Worm (Caenorhabditis elegans) whole organism, young adult: Measurements from ENCODE around the gene cdc-25.4.

Source experiments
- B0336.3 ChIP-seq: fragments of 200-800 bp; sonication (Bioruptor generic); IDR thresholded peaks from 2 replicates; pipeline ENCODE4 v1.3.6; 2022; ENCODE audit warnings: missing genetic modification characterization, missing compliant biosample characterization
- F22D6.2 ChIP-seq: sonication (generic microtip); optimal IDR thresholded peaks from 2 replicates; lab custom pipeline; 2016; ENCODE audit warnings: mild to moderate bottlenecking, missing genetic modification characterization, missing compliant biosample characterization
- F33H1.4 ChIP-seq: fragments of 200-800 bp; sonication (Bioruptor generic); IDR thresholded peaks from 2 replicates; pipeline ENCODE4 v1.3.6; 2022; ENCODE audit warnings: missing genetic modification reagents, missing genetic modification characterization, missing compliant biosample characterization
- F39B2.1 ChIP-seq: fragments of 200-800 bp; sonication (Bioruptor generic); IDR thresholded peaks from 2 replicates; pipeline ENCODE4 v1.3.6; 2022; ENCODE audit warnings: missing genetic modification reagents, missing genetic modification characterization, missing compliant biosample characterization
- F57A8.1 ChIP-seq: fragments of 200-800 bp; sonication (Bioruptor generic); optimal IDR thresholded peaks from 2 replicates; lab custom pipeline; 2018; ENCODE audit warnings: mild to moderate bottlenecking, missing genetic modification characterization, moderate library complexity, missing compliant biosample characterization
- K11D2.4 ChIP-seq: fragments of 200-800 bp; sonication (Bioruptor generic); IDR thresholded peaks from 2 replicates; pipeline ENCODE4 v1.3.6; 2022; ENCODE audit warnings: missing genetic modification reagents, missing genetic modification characterization, missing compliant biosample characterization
- T07F8.4 ChIP-seq: sonication (generic microtip); optimal IDR thresholded peaks from 2 replicates; lab custom pipeline; 2016; ENCODE audit warnings: mild to moderate bottlenecking, missing genetic modification characterization, moderate library complexity, missing compliant biosample characterization
- T26A5.8 ChIP-seq: sonication (generic microtip); optimal IDR thresholded peaks from 2 replicates; lab custom pipeline; 2016; ENCODE audit warnings: missing genetic modification characterization, missing compliant biosample characterization
- Y53G8AR.9 ChIP-seq: fragments of 200-800 bp; sonication (Bioruptor generic); conservative IDR thresholded peaks from 2 replicates; pipeline ENCODE4 v1.3.6; 2022; ENCODE audit warnings: missing genetic modification reagents, missing genetic modification characterization, missing compliant biosample characterization
- Y67H2A.10 ChIP-seq: fragments of 200-800 bp; sonication (Bioruptor generic); conservative IDR thresholded peaks from 2 replicates; pipeline ENCODE4 v1.3.6; 2022; ENCODE audit warnings: missing genetic modification reagents, missing genetic modification characterization, missing compliant biosample characterization
- ama-1 ChIP-seq, 3 experiments: fragments of 150-350 bp in 1 of 3; sonication (generic microtip) in 2 of 3; optimal IDR thresholded peaks; 2 replicates each; lab custom pipeline; 2014 to 2018; ENCODE audit warnings: missing biosample characterization in 2 of 3, missing genetic modification characterization in 2 of 3, missing genetic modification reagents in 2 of 3
- athp-1 ChIP-seq: sonication (generic microtip); optimal IDR thresholded peaks from 2 replicates; lab custom pipeline; 2017; ENCODE audit warnings: mild to moderate bottlenecking, missing genetic modification characterization, missing compliant biosample characterization
- cebp-1 ChIP-seq, 2 experiments: fragments of 200-800 bp in 1 of 2; sonication (Bioruptor generic) in 1 of 2; sonication (generic microtip) in 1 of 2; IDR thresholded peaks in 1 of 2; optimal IDR thresholded peaks in 1 of 2; 2 replicates each; pipeline versions ENCODE4 v1.3.6 to Lab custom; 2017 to 2022; ENCODE audit warnings: missing compliant biosample characterization in 2 of 2, missing genetic modification characterization in 2 of 2, mild to moderate bottlenecking in 1 of 2, missing genetic modification reagents in 1 of 2, moderate library complexity in 1 of 2
- ceh-58 ChIP-seq: fragments of 200-800 bp; sonication (Bioruptor generic); IDR thresholded peaks from 2 replicates; pipeline ENCODE4 v1.3.6; 2022; ENCODE audit warnings: missing genetic modification characterization, missing compliant biosample characterization
- ceh-79 ChIP-seq: sonication (generic microtip); optimal IDR thresholded peaks from 2 replicates; lab custom pipeline; 2017; ENCODE audit warnings: mild to moderate bottlenecking, missing genetic modification characterization, missing compliant biosample characterization
- chd-7 ChIP-seq: sonication (generic microtip); optimal IDR thresholded peaks from 2 replicates; lab custom pipeline; 2016; ENCODE audit warnings: mild to moderate bottlenecking, missing genetic modification characterization, moderate library complexity, missing compliant biosample characterization
- die-1 ChIP-seq: sonication (generic microtip); optimal IDR thresholded peaks from 2 replicates; lab custom pipeline; 2016; ENCODE audit warnings: missing genotype, mild to moderate bottlenecking, missing genetic modification characterization, missing compliant biosample characterization
- dox-1 ChIP-seq: fragments of 200-800 bp; sonication (Bioruptor generic); IDR thresholded peaks from 2 replicates; pipeline ENCODE4 v1.3.6; 2022; ENCODE audit warnings: missing genetic modification reagents, missing genetic modification characterization, missing compliant biosample characterization
- ets-4 ChIP-seq: fragments of 200-800 bp; sonication (Bioruptor generic); optimal IDR thresholded peaks from 2 replicates; lab custom pipeline; 2018; ENCODE audit warnings: mild to moderate bottlenecking, missing genetic modification characterization, missing compliant biosample characterization
- fkh-3 ChIP-seq: sonication (generic microtip); optimal IDR thresholded peaks from 2 replicates; lab custom pipeline; 2016; ENCODE audit warnings: mild to moderate bottlenecking, missing genetic modification characterization, missing compliant biosample characterization
- hlh-26 ChIP-seq: fragments of 200-800 bp; sonication (Bioruptor generic); conservative IDR thresholded peaks from 2 replicates; pipeline ENCODE4 v1.3.6; 2022; ENCODE audit warnings: missing genetic modification reagents, missing genetic modification characterization, missing compliant biosample characterization
- hmg-1.2 ChIP-seq: fragments of 200-800 bp; sonication (Bioruptor generic); IDR thresholded peaks from 2 replicates; pipeline ENCODE4 v1.3.6; 2022; ENCODE audit warnings: missing genetic modification reagents, missing genetic modification characterization, missing compliant biosample characterization
- hmg-20 ChIP-seq: fragments of 200-800 bp; sonication (Bioruptor generic); IDR thresholded peaks from 2 replicates; pipeline ENCODE4 v1.3.6; 2022; ENCODE audit warnings: missing genetic modification reagents, missing genetic modification characterization, missing compliant biosample characterization
- hrde-1 ChIP-seq: sonication (generic microtip); optimal IDR thresholded peaks from 2 replicates; lab custom pipeline; 2016; ENCODE audit warnings: missing genetic modification characterization, mild to moderate bottlenecking, missing compliant biosample characterization, moderate library complexity, missing genotype, missing genetic modification reagents, borderline replicate concordance
- lag-1 ChIP-seq: fragments of 200-800 bp; sonication (Bioruptor generic); IDR thresholded peaks from 2 replicates; pipeline ENCODE4 v1.3.6; 2022; ENCODE audit warnings: missing genetic modification reagents, missing genetic modification characterization, missing compliant biosample characterization
- lin-26 ChIP-seq: fragments of 200-800 bp; sonication (Bioruptor generic); IDR thresholded peaks from 2 replicates; pipeline ENCODE4 v1.3.6; 2022; ENCODE audit warnings: missing genetic modification reagents, missing genetic modification characterization, missing compliant biosample characterization
- madf-8 ChIP-seq: fragments of 200-800 bp; sonication (Bioruptor generic); conservative IDR thresholded peaks from 2 replicates; pipeline ENCODE4 v1.3.6; 2022; ENCODE audit warnings: missing genetic modification reagents, missing genetic modification characterization, missing compliant biosample characterization
- mxl-1 ChIP-seq: sonication (generic microtip); optimal IDR thresholded peaks from 2 replicates; lab custom pipeline; 2016; ENCODE audit warnings: missing genetic modification characterization, missing compliant biosample characterization
- nfya-2 ChIP-seq: fragments of 200-800 bp; sonication (Bioruptor generic); IDR thresholded peaks from 2 replicates; pipeline ENCODE4 v1.3.6; 2022; ENCODE audit warnings: missing genetic modification reagents, missing genetic modification characterization, missing compliant biosample characterization
- nhr-120 ChIP-seq: fragments of 200-800 bp; sonication (Bioruptor generic); IDR thresholded peaks from 2 replicates; pipeline ENCODE4 v1.3.6; 2022; ENCODE audit warnings: missing genetic modification characterization, missing compliant biosample characterization
- nhr-179 ChIP-seq: sonication (generic microtip); optimal IDR thresholded peaks from 2 replicates; lab custom pipeline; 2016; ENCODE audit warnings: mild to moderate bottlenecking, missing genetic modification characterization, missing compliant biosample characterization
- nhr-27 ChIP-seq: fragments of 200-800 bp; sonication (Bioruptor generic); optimal IDR thresholded peaks from 2 replicates; lab custom pipeline; 2018; ENCODE audit warnings: mild to moderate bottlenecking, missing genetic modification characterization, moderate library complexity, missing compliant biosample characterization
- pbrm-1 ChIP-seq: fragments of 200-800 bp; sonication (Bioruptor generic); IDR thresholded peaks from 2 replicates; pipeline ENCODE4 v1.3.6; 2022; ENCODE audit warnings: missing genetic modification reagents, missing genetic modification characterization, missing compliant biosample characterization
- rcor-1 ChIP-seq: fragments of 200-800 bp; sonication (Bioruptor generic); IDR thresholded peaks from 2 replicates; pipeline ENCODE4 v1.3.6; 2022; ENCODE audit warnings: missing genetic modification reagents, missing genetic modification characterization, missing compliant biosample characterization
- sdz-38 ChIP-seq: sonication (generic microtip); optimal IDR thresholded peaks from 2 replicates; lab custom pipeline; 2016; ENCODE audit warnings: missing genotype, missing genetic modification characterization, missing compliant biosample characterization
- snpc-4 ChIP-seq, 5 experiments: fragments of 150-350 bp in 1 of 5; sonication (generic microtip) in 4 of 5; optimal IDR thresholded peaks; 2 replicates each; lab custom pipeline; 2014 to 2018; ENCODE audit warnings: missing genetic modification characterization in 5 of 5, missing biosample characterization in 3 of 5, antibody characterized with exemption in 2 of 5, mild to moderate bottlenecking in 2 of 5, missing compliant biosample characterization in 2 of 5, missing genotype in 2 of 5, moderate library complexity in 2 of 5, missing genetic modification reagents in 1 of 5
- sptf-2 ChIP-seq: fragments of 200-800 bp; sonication (Bioruptor generic); optimal IDR thresholded peaks from 2 replicates; lab custom pipeline; 2018; ENCODE audit warnings: mild to moderate bottlenecking, missing genetic modification characterization, missing compliant biosample characterization
- tbp1 ChIP-seq: fragments of 200-800 bp; sonication (Bioruptor generic); optimal IDR thresholded peaks from 2 replicates; lab custom pipeline; 2018; ENCODE audit warnings: mild to moderate bottlenecking, missing genetic modification characterization, missing compliant biosample characterization
- tlf-1 ChIP-seq: fragments of 200-800 bp; sonication (Bioruptor generic); optimal IDR thresholded peaks from 2 replicates; lab custom pipeline; 2018; ENCODE audit warnings: mild to moderate bottlenecking, missing genetic modification characterization, missing compliant biosample characterization
- unc-62 ChIP-seq: fragments of 150-350 bp; optimal IDR thresholded peaks from 2 replicates; lab custom pipeline; 2014; ENCODE audit warnings: missing biosample characterization, missing genetic modification reagents, missing genetic modification characterization
- xnd-1 ChIP-seq: sonication (generic microtip); optimal IDR thresholded peaks from 2 replicates; lab custom pipeline; 2016; ENCODE audit warnings: missing genotype, missing genetic modification reagents, missing genetic modification characterization, missing compliant biosample characterization
- zfh-2 ChIP-seq: fragments of 200-800 bp; sonication (Bioruptor generic); conservative IDR thresholded peaks from 2 replicates; pipeline ENCODE4 v1.3.6; 2022; ENCODE audit warnings: missing genetic modification reagents, missing genetic modification characterization, missing compliant biosample characterization
- zim-3 ChIP-seq: sonication (generic microtip); optimal IDR thresholded peaks from 2 replicates; lab custom pipeline; 2017; ENCODE audit warnings: mild to moderate bottlenecking, missing genetic modification characterization, moderate library complexity, missing compliant biosample characterization
- ztf-18 ChIP-seq: sonication (generic microtip); optimal IDR thresholded peaks from 2 replicates; lab custom pipeline; 2016; ENCODE audit warnings: missing genotype, mild to moderate bottlenecking, missing genetic modification characterization, missing compliant biosample characterization
- ztf-25 ChIP-seq: fragments of 200-800 bp; sonication (Bioruptor generic); IDR thresholded peaks from 2 replicates; pipeline ENCODE4 v1.3.6; 2022; ENCODE audit warnings: missing genetic modification reagents, missing genetic modification characterization, missing compliant biosample characterization
- ztf-28 ChIP-seq: fragments of 200-800 bp; sonication (Bioruptor generic); IDR thresholded peaks from 2 replicates; pipeline ENCODE4 v1.3.6; 2022; ENCODE audit warnings: missing genetic modification reagents, missing genetic modification characterization, missing compliant biosample characterization

Gene cdc-25.4

ce11 chrII:10202275-10202674, 13.0 kb upstream of the cdc-25.4 start:
- no peak for TF ChIP-seq lin-26 (GFP tag; lab: Robert Waterston, UW)
- peak; percentile 55; the same call in 1 of the 2 replicates for TF ChIP-seq zfh-2 (GFP tag; lab: Robert Waterston, UW)
- no peak for TF ChIP-seq nhr-179
- TF ChIP-seq mxl-1 (tag; lab: Kevin White, UChicago) = no peak
- TF ChIP-seq chd-7 (tag; lab: Kevin White, UChicago) = no peak
- TF ChIP-seq F57A8.1 (GFP tag; lab: Kevin White, UChicago) = no peak
- TF ChIP-seq nhr-120 = no peak
- no peak for TF ChIP-seq nfya-2 (GFP tag; lab: Robert Waterston, UW)
- TF ChIP-seq ceh-79 (tag; lab: Kevin White, UChicago) = no peak
- no peak for TF ChIP-seq nhr-27 (tag; lab: Kevin White, UChicago)
- no peak for TF ChIP-seq Y67H2A.10 (GFP tag; lab: Robert Waterston, UW)
- TF ChIP-seq ztf-28 (GFP tag; lab: Robert Waterston, UW) = no peak
- no peak for TF ChIP-seq F33H1.4
- no peak for TF ChIP-seq cebp-1 (GFP tag; IDR thresholded peaks at IDR 0.05; lab: Robert Waterston, UW)
- TF ChIP-seq cebp-1 (tag; optimal IDR thresholded peaks at IDR 0.05; lab: Kevin White, UChicago) = peak; percentile 24
- TF ChIP-seq hmg-1.2 (GFP tag; lab: Robert Waterston, UW) = no peak
- no peak for TF ChIP-seq hrde-1 (tag; lab: Kevin White, UChicago)
- no peak for TF ChIP-seq pbrm-1 (GFP tag; lab: Robert Waterston, UW)
- TF ChIP-seq, all 124 proteins: peak for 2

ce11 chrII:10200759-10201158, 11.5 kb upstream of the cdc-25.4 start, which contains the start of gene arv-1:
Gene arv-1 (minus strand): TSS chrII:10200823.
- TF ChIP-seq hmg-20 (no peak), sptf-2 (GFP tag; lab: Kevin White, UChicago) (no peak), athp-1 (no peak), hlh-26 (no peak), zfh-2 (GFP tag; lab: Robert Waterston, UW) (no peak), ztf-18 (peak; percentile 17), ceh-58 (GFP tag; lab: Robert Waterston, UW) (no peak), zim-3 (tag; lab: Kevin White, UChicago) (no peak), T07F8.4 (tag; lab: Kevin White, UChicago) (no peak), ets-4 (GFP tag; lab: Kevin White, UChicago) (no peak), sdz-38 (no peak), tbp1 (GFP tag; lab: Kevin White, UChicago) (no peak), ama-1 (optimal IDR thresholded peaks at IDR 0.05; lab: Kevin White, UChicago) (no peak), ama-1 (GFP tag; optimal IDR thresholded peaks at IDR 0.05; lab: Kevin White, UChicago) (no peak), snpc-4 (GFP tag; optimal IDR thresholded peaks at IDR 0.05; lab: Kevin White, UChicago) (no peak), snpc-4 (tag; optimal IDR thresholded peaks at IDR 0.05; lab: Kevin White, UChicago) (peak in 1 of 4 experiments; percentile 6), F22D6.2 (tag; lab: Kevin White, UChicago) (no peak), F39B2.1 (GFP tag; lab: Robert Waterston, UW) (no peak), Y53G8AR.9 (GFP tag; lab: Robert Waterston, UW) (no peak), tlf-1 (GFP tag; lab: Kevin White, UChicago) (no peak), fkh-3 (tag; lab: Kevin White, UChicago) (no peak), T26A5.8 (no peak), Y67H2A.10 (GFP tag; lab: Robert Waterston, UW) (no peak), madf-8 (no peak), dox-1 (peak; percentile 61; the same call in 1 of the 2 replicates), B0336.3 (no peak), hmg-1.2 (GFP tag; lab: Robert Waterston, UW) (peak; percentile 52; the same call in 1 of the 2 replicates), lag-1 (GFP tag; lab: Robert Waterston, UW) (no peak), K11D2.4 (GFP tag; lab: Robert Waterston, UW) (no peak), nhr-27 (tag; lab: Kevin White, UChicago) (no peak), ztf-25 (GFP tag; lab: Robert Waterston, UW) (no peak), die-1 (no peak), xnd-1 (tag; lab: Kevin White, UChicago) (no peak), cebp-1 (GFP tag; IDR thresholded peaks at IDR 0.05; lab: Robert Waterston, UW) (no peak), cebp-1 (tag; optimal IDR thresholded peaks at IDR 0.05; lab: Kevin White, UChicago) (no peak), rcor-1 (GFP tag; lab: Robert Waterston, UW) (no peak), unc-62 (GFP tag; lab: Kevin White, UChicago) (no peak)
